Worm (Caenorhabditis elegans): ENCODE data around the gene zig-5.

DNA sequence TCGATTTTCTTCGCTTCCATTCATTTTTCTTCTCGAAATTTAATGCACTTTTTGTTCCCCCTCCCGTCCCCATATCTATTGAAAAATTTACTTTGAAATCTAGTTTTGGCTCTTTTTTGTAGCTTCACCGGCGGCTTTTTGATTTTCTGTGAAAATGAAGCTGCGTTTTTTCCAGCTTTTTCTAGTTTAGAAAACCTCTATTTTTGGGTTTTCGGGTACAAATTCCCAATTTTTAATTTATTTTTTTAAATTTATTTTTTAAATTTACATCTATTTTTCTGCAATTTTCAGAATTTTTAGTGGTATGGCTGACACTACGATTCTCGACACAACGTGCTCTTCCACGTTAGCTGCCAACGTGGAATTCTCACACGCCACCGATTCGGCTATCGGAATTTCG is 6.2 kb downstream of the zig-5 start, which contains the start of gene strd-1:
- no peak for TF ChIP-seq ztf-29 (GFP tag; IDR thresholded peaks at IDR 0.05)
- no peak for TF ChIP-seq cog-1 (tag; optimal IDR thresholded peaks at IDR 0.05)
